Fruit fly (Drosophila melanogaster) whole organism, embryonic: Measurements from ENCODE around the gene Vha55.

Source experiments
- CG12769 ChIP-seq: fragments of 200-800 bp; sonication (Bioruptor generic); optimal IDR thresholded peaks from 2 replicates; lab custom pipeline; 2019; ENCODE audit warnings: missing biosample characterization, mild to moderate bottlenecking, missing genetic modification characterization, moderate library complexity
- CG17359 ChIP-seq: fragments of 200-800 bp; sonication (Bioruptor generic); optimal IDR thresholded peaks from 3 replicates; lab custom pipeline; 2018; ENCODE audit warnings: missing biosample characterization, mild to moderate bottlenecking, missing genetic modification characterization, moderate library complexity
- CG17361 ChIP-seq: fragments of 200-800 bp; sonication (Bioruptor generic); IDR thresholded peaks from 3 replicates; pipeline ENCODE4 v1.3.6; 2022; ENCODE audit warnings: missing biosample characterization, missing genetic modification characterization
- CG18262 ChIP-seq: fragments of 200-800 bp; optimal IDR thresholded peaks from 3 replicates; lab custom pipeline; 2019; ENCODE audit warnings: missing biosample characterization, mild to moderate bottlenecking, missing genetic modification characterization, moderate library complexity
- CG1832 ChIP-seq: fragments of 200-800 bp; sonication (Bioruptor generic); optimal IDR thresholded peaks from 2 replicates; lab custom pipeline; 2017; ENCODE audit warnings: missing biosample characterization, mild to moderate bottlenecking, missing genetic modification characterization, inconsistent platforms
- CG18599 ChIP-seq: fragments of 200-800 bp; sonication (Bioruptor generic); optimal IDR thresholded peaks from 3 replicates; lab custom pipeline; 2017; ENCODE audit warnings: missing biosample characterization, missing genetic modification characterization, mild to moderate bottlenecking, moderate library complexity, missing genetic modification reagents
- CG30431 ChIP-seq: fragments of 200-800 bp; sonication (Bioruptor generic); optimal IDR thresholded peaks from 2 replicates; lab custom pipeline; 2017; ENCODE audit warnings: missing biosample characterization, missing genetic modification characterization
- CG3065 ChIP-seq: fragments of 200-800 bp; sonication (Bioruptor generic); optimal IDR thresholded peaks from 2 replicates; lab custom pipeline; 2016; ENCODE audit warnings: missing biosample characterization, missing genetic modification characterization
- CG33213 ChIP-seq: fragments of 200-800 bp; sonication (Bioruptor generic); optimal IDR thresholded peaks from 3 replicates; lab custom pipeline; 2016; ENCODE audit warnings: missing biosample characterization, missing genetic modification characterization
- CG43689 ChIP-seq: fragments of 200-800 bp; sonication (Bioruptor generic); IDR thresholded peaks from 2 replicates; pipeline ENCODE4 v1.3.6; 2022; ENCODE audit warnings: missing biosample characterization, missing genetic modification characterization
- CG4617 ChIP-seq: fragments of 200-800 bp; sonication (Bioruptor generic); optimal IDR thresholded peaks from 3 replicates; lab custom pipeline; 2016; ENCODE audit warnings: missing biosample characterization, missing genetic modification characterization, borderline replicate concordance
- CG6175 ChIP-seq: fragments of 200-800 bp; sonication (Bioruptor generic); IDR thresholded peaks from 3 replicates; pipeline ENCODE4 v1.3.6; 2022; ENCODE audit warnings: missing biosample characterization, missing genetic modification characterization
- CrebB ChIP-seq: fragments of 200-800 bp; sonication (Bioruptor generic); optimal IDR thresholded peaks from 3 replicates; lab custom pipeline; 2018; ENCODE audit warnings: missing biosample characterization, mild to moderate bottlenecking, missing genetic modification characterization
- ERR ChIP-seq: fragments of 200-800 bp; sonication (Bioruptor generic); optimal IDR thresholded peaks from 2 replicates; lab custom pipeline; 2016; ENCODE audit warnings: missing biosample characterization, missing genetic modification characterization
- HHEX ChIP-seq: fragments of 200-800 bp; sonication (Bioruptor generic); optimal IDR thresholded peaks from 3 replicates; lab custom pipeline; 2017; ENCODE audit warnings: missing biosample characterization, mild to moderate bottlenecking, missing genetic modification characterization, missing genetic modification reagents
- NK7.1 ChIP-seq: fragments of 200-800 bp; sonication (Bioruptor generic); optimal IDR thresholded peaks from 3 replicates; lab custom pipeline; 2016; ENCODE audit warnings: missing biosample characterization, missing genetic modification characterization
- Oli ChIP-seq: fragments of 200-800 bp; sonication (Bioruptor generic); optimal IDR thresholded peaks from 2 replicates; lab custom pipeline; 2018; ENCODE audit warnings: missing biosample characterization, mild to moderate bottlenecking, missing genetic modification characterization, moderate library complexity
- Sox100B ChIP-seq: fragments of 200-800 bp; sonication (Bioruptor generic); optimal IDR thresholded peaks from 3 replicates; lab custom pipeline; 2018; ENCODE audit warnings: missing biosample characterization, mild to moderate bottlenecking, missing genetic modification characterization
- Sry-β ChIP-seq: fragments of 200-800 bp; sonication (Bioruptor generic); optimal IDR thresholded peaks from 2 replicates; lab custom pipeline; 2018; ENCODE audit warnings: missing biosample characterization, mild to moderate bottlenecking, missing genetic modification characterization, moderate library complexity
- Trl ChIP-seq, 3 experiments: fragments of >200 bp in 2 of 3; fragments of 200-800 bp in 1 of 3; sonication (Bioruptor generic) in 1 of 3; optimal IDR thresholded peaks; 2 replicates in 1 of 3; 3 replicates in 2 of 3; lab custom pipeline; 2016 to 2017; ENCODE audit warnings: missing biosample characterization in 1 of 3, missing genetic modification characterization in 1 of 3
- caup ChIP-seq: fragments of 200-800 bp; sonication (Bioruptor generic); optimal IDR thresholded peaks from 3 replicates; lab custom pipeline; 2017; ENCODE audit warnings: missing biosample characterization, mild to moderate bottlenecking, missing genetic modification characterization, moderate library complexity; ENCODE audit not compliant: severe bottlenecking
- cg ChIP-seq: fragments of 200-800 bp; sonication (Bioruptor generic); optimal IDR thresholded peaks from 3 replicates; lab custom pipeline; 2019; ENCODE audit warnings: missing biosample characterization, mild to moderate bottlenecking, missing genetic modification characterization, moderate library complexity
- chinmo ChIP-seq: fragments of 200-800 bp; sonication (Bioruptor generic); IDR thresholded peaks from 4 replicates; pipeline ENCODE4 v1.3.6; 2022; ENCODE audit warnings: missing biosample characterization, missing genetic modification characterization; ENCODE audit not compliant: partially characterized antibody
- chn ChIP-seq: fragments of 200-800 bp; sonication (Bioruptor generic); optimal IDR thresholded peaks from 2 replicates; lab custom pipeline; 2016; ENCODE audit warnings: missing biosample characterization, missing genetic modification characterization
- crol ChIP-seq: fragments of 200-800 bp; sonication (Bioruptor generic); IDR thresholded peaks from 2 replicates; pipeline ENCODE4 v1.3.6; 2022; ENCODE audit warnings: missing biosample characterization, missing genetic modification characterization
- fd3F ChIP-seq: fragments of 200-800 bp; sonication (Bioruptor generic); optimal IDR thresholded peaks from 2 replicates; lab custom pipeline; 2018; ENCODE audit warnings: missing biosample characterization, mild to moderate bottlenecking, missing genetic modification characterization, moderate library complexity
- gcm2 ChIP-seq: fragments of 200-800 bp; sonication (Bioruptor generic); optimal IDR thresholded peaks from 2 replicates; lab custom pipeline; 2016; ENCODE audit warnings: missing biosample characterization, missing genetic modification characterization
- lbe ChIP-seq: fragments of 200-800 bp; sonication (Bioruptor generic); optimal IDR thresholded peaks from 2 replicates; lab custom pipeline; 2016; ENCODE audit warnings: missing biosample characterization, mild to moderate bottlenecking, missing genetic modification characterization
- lmd ChIP-seq: fragments of 200-800 bp; sonication (Bioruptor generic); IDR thresholded peaks from 2 replicates; pipeline ENCODE4 v1.3.6; 2022; ENCODE audit warnings: missing biosample characterization, missing genetic modification characterization
- maf-S ChIP-seq: fragments of 200-800 bp; sonication (Bioruptor generic); optimal IDR thresholded peaks from 2 replicates; lab custom pipeline; 2016; ENCODE audit warnings: missing biosample characterization, missing genetic modification characterization
- mld ChIP-seq: fragments of 200-800 bp; sonication (Bioruptor generic); IDR thresholded peaks from 3 replicates; pipeline ENCODE4 v1.3.6; 2022; ENCODE audit warnings: missing biosample characterization, missing genetic modification characterization; ENCODE audit not compliant: partially characterized antibody
- otp ChIP-seq: fragments of 200-800 bp; sonication (Bioruptor generic); IDR thresholded peaks from 3 replicates; pipeline ENCODE4, ENCODE4 v1.3.6; 2022; ENCODE audit warnings: missing biosample characterization, missing genetic modification characterization
- row ChIP-seq: fragments of 200-800 bp; sonication (Bioruptor generic); IDR thresholded peaks from 3 replicates; pipeline ENCODE4 v1.3.6; 2022; ENCODE audit warnings: missing biosample characterization, missing genetic modification characterization
- salm ChIP-seq: fragments of 200-800 bp; sonication (Bioruptor generic); optimal IDR thresholded peaks from 2 replicates; lab custom pipeline; 2018; ENCODE audit warnings: missing biosample characterization, mild to moderate bottlenecking, missing genetic modification characterization
- seq ChIP-seq: fragments of 200-800 bp; sonication (Bioruptor generic); IDR thresholded peaks from 2 replicates; pipeline ENCODE4 v1.3.6; 2022; ENCODE audit warnings: missing biosample characterization, missing genetic modification characterization
- slbo ChIP-seq: fragments of 200-800 bp; sonication (Bioruptor generic); IDR thresholded peaks from 2 replicates; pipeline ENCODE4 v1.3.6; 2022; ENCODE audit warnings: missing biosample characterization, missing genetic modification characterization
- slp2 ChIP-seq: fragments of 200-800 bp; sonication (Bioruptor generic); optimal IDR thresholded peaks from 2 replicates; lab custom pipeline; 2016; ENCODE audit warnings: missing biosample characterization, missing genetic modification characterization
- so ChIP-seq: fragments of 200-800 bp; sonication (Bioruptor generic); IDR thresholded peaks from 3 replicates; pipeline ENCODE4 v1.3.6; 2022; ENCODE audit warnings: missing biosample characterization, missing genetic modification characterization
- stc ChIP-seq: fragments of 200-800 bp; sonication (Bioruptor generic); IDR thresholded peaks from 2 replicates; pipeline ENCODE4 v1.3.6; 2022; ENCODE audit warnings: missing biosample characterization, missing genetic modification characterization
- tll ChIP-seq, 2 experiments: fragments of 200-800 bp in 1 of 2; fragments of >200 bp in 1 of 2; sonication (Bioruptor generic) in 1 of 2; optimal IDR thresholded peaks; 2 replicates each; lab custom pipeline; 2017 to 2019; ENCODE audit warnings: missing biosample characterization in 2 of 2, missing genetic modification characterization in 2 of 2, mild to moderate bottlenecking in 1 of 2, moderate library complexity in 1 of 2
- z ChIP-seq: fragments of 200-800 bp; sonication (Bioruptor generic); IDR thresholded peaks from 3 replicates; pipeline ENCODE4 v1.3.6; 2022; ENCODE audit warnings: missing biosample characterization, missing genetic modification characterization
- zen2 ChIP-seq: fragments of 200-800 bp; sonication (Bioruptor generic); IDR thresholded peaks from 3 replicates; pipeline ENCODE4 v1.3.6; 2022; ENCODE audit warnings: missing biosample characterization, missing genetic modification characterization; ENCODE audit not compliant: partially characterized antibody

Gene Vha55

DNA sequence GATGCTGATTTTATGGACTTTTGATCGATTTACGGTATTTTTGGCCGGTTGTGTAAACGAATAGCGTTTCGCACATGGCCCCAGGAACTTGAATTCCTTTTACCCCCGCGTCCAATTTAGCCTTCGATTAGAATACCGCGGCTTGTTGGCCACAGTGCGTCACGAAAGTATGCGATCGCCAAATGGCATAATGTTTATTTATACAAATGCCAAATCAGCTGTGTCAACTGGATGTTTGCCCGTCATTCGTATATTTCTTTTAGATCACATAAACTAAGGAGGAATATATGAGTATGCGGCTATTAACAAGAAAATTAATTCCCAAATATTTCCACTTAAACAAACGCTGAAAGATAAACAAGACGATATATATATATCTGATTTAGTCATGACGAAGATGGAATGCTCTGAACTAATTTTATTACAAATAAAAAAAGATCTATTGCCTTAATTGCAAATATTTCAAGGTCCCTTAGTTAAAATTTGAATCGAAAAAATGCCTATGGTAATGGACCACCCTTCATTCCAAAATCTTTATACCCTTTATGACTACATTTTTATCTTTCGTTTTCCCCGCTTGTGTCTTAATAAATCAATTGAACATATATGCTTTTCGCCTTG is 29.4 kb upstream of the Vha55 start (continued):
- TF ChIP-seq salm (tag; lab: Kevin White, UChicago) (no peak), gcm2 (GFP tag; lab: Kevin White, UChicago) (no peak), Oli (tag; lab: Kevin White, UChicago) (no peak), CG30431 (GFP tag; lab: Kevin White, UChicago) (no peak), slp2 (GFP tag; lab: Kevin White, UChicago) (no peak), NK7.1 (GFP tag; lab: Kevin White, UChicago) (no peak), CG33213 (GFP tag; lab: Kevin White, UChicago) (no peak), Sox100B (GFP tag; lab: Kevin White, UChicago) (no peak), maf-S (GFP tag; lab: Kevin White, UChicago) (no peak), slbo (GFP tag; lab: Robert Waterston, UW) (peak; percentile 55), CG18262 (no peak), mld (no peak), HHEX (peak; percentile 37), CG18599 (GFP tag; lab: Kevin White, UChicago) (peak; percentile 69), fd3F (no peak), CG3065 (GFP tag; lab: Kevin White, UChicago) (no peak), caup (GFP tag; lab: Kevin White, UChicago) (peak; percentile 62), Trl (optimal IDR thresholded peaks at IDR 0.05; lab: Kevin White, UChicago) (no peak), Trl (GFP tag; optimal IDR thresholded peaks at IDR 0.05; lab: Kevin White, UChicago) (no peak), CG4617 (GFP tag; lab: Kevin White, UChicago) (no peak), ERR (GFP tag; lab: Kevin White, UChicago) (no peak)

DNA sequence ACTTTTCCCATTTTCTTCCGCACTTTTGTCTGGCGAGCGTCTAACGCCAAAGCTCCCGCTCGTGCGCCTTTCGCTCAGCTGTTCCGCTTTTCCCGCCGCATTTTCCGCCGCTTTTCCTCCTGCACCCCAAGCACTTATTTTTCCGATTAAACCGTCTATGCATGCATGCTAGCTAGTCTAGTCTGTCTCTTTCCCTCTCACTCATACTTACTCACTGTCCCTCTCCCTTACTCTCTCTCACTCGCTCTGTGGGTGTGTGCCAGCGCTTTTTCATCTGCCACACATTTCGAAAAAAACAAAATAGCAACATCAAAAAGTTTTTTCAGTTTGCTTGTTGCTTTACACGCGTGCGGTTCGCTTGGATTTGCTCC is 26.6 kb upstream of the Vha55 start, which contains the start of gene CG6225:
TSS of gene CG6225 (plus strand) at position 325 of the 371 bp plus-strand sequence.
- TF ChIP-seq Sry-β (GFP tag; lab: Kevin White, UChicago) (no peak), cg (GFP tag; lab: Kevin White, UChicago) (peak; percentile 19), otp (GFP tag; lab: Robert Waterston, UW) (0 out of 3 replicates have a peak, but pooled peaks have one; percentile 2), lmd (GFP tag; lab: Robert Waterston, UW) (no peak), so (0 out of 3 replicates have a peak, but pooled peaks have one; percentile 3), lbe (GFP tag; lab: Kevin White, UChicago) (no peak), zen2 (GFP tag; lab: Robert Waterston, UW) (0 out of 3 replicates have a peak, but pooled peaks have one; percentile 17), Trl (optimal IDR thresholded peaks at IDR 0.05; lab: Kevin White, UChicago) (peak; percentile 29 to 54), Trl (GFP tag; optimal IDR thresholded peaks at IDR 0.05; lab: Kevin White, UChicago) (no peak), chn (no peak), z (peak; percentile 77), seq (GFP tag; lab: Robert Waterston, UW) (no peak), CG17361 (GFP tag; lab: Robert Waterston, UW) (0 out of 3 replicates have a peak, but pooled peaks have one; percentile 6), CG1832 (GFP tag; lab: Kevin White, UChicago) (peak; percentile 29), CrebB (tag; lab: Kevin White, UChicago) (no peak), CG43689 (GFP tag; lab: Robert Waterston, UW) (0 out of 2 replicates have a peak, but pooled peaks have one; percentile 2), tll (GFP tag; optimal IDR thresholded peaks at IDR 0.05; lab: Kevin White, UChicago) (no peak), CG17359 (no peak), crol (GFP tag; lab: Robert Waterston, UW) (peak; percentile 73), CG12769 (tag; lab: Kevin White, UChicago) (peak; percentile 20), CG18262 (peak; percentile 3), CG6175 (peak; percentile 4; the same call in 1 of the 3 replicates), stc (peak; percentile 4; the same call in 1 of the 2 replicates), row (GFP tag; lab: Robert Waterston, UW) (no peak), chinmo (GFP tag; lab: Robert Waterston, UW) (peak; percentile 30; the same call in 1 of the 4 replicates)
